Fruit fly (Drosophila melanogaster): Measurements from ENCODE around the gene ps.
A peak's percentile ranks its signal among the peaks of the same experiment; 100 is the strongest.

Gene ps

DNA sequence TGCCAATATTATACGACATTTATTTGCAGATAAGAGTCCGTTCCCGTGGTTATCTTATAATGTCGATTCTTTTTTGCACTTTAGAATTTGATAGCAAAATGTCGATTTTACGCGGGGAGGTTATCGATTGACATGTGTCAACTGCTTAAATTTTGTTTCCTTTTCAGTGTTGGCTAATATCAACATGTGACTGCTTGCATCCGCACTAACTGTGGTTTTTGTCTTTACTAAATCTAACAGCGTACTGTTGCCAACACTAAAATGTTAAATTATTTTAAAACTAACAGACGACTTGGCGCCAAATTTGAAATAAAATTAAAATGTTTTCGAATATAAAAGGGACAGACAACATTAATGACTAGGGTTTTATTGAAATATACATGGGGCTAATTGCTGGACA is 79.0 kb downstream of the ps start (continued):
- TF ChIP-seq CG8119 (GFP tag; IDR thresholded peaks at IDR 0.05) (no peak), acj6 (GFP tag; optimal IDR thresholded peaks at IDR 0.05) (peak; percentile 3), CG6792 (GFP tag; optimal IDR thresholded peaks at IDR 0.05) (peak; percentile 15), CG32006 (GFP tag; optimal IDR thresholded peaks at IDR 0.05) (no peak), Blimp-1 (GFP tag; optimal IDR thresholded peaks at IDR 0.05) (no peak), net (GFP tag; optimal IDR thresholded peaks at IDR 0.05) (no peak), Hr4 (GFP tag; optimal IDR thresholded peaks at IDR 0.05) (no peak), OdsH (GFP tag; optimal IDR thresholded peaks at IDR 0.05) (peak; percentile 18), Gug (GFP tag; IDR thresholded peaks at IDR 0.05) (no peak), achi (GFP tag; optimal IDR thresholded peaks at IDR 0.05) (no peak), CG10669 (GFP tag; optimal IDR thresholded peaks at IDR 0.05) (no peak), CG11902 (GFP tag; optimal IDR thresholded peaks at IDR 0.05) (no peak), CG6163 (GFP tag; IDR thresholded peaks at IDR 0.05) (no peak), CG4318 (GFP tag; optimal IDR thresholded peaks at IDR 0.05) (no peak), CG31627 (GFP tag; optimal IDR thresholded peaks at IDR 0.05) (peak; percentile 73), salr (GFP tag; optimal IDR thresholded peaks at IDR 0.05) (no peak), dac (GFP tag; optimal IDR thresholded peaks at IDR 0.05) (no peak), CG6276 (GFP tag; optimal IDR thresholded peaks at IDR 0.05) (no peak), Eip93F (GFP tag; optimal IDR thresholded peaks at IDR 0.05) (peak; percentile 8), lz (GFP tag; optimal IDR thresholded peaks at IDR 0.05) (peak; percentile 78), Hr39 (GFP tag; optimal IDR thresholded peaks at IDR 0.05) (peak; percentile 68), CG3919 (GFP tag; optimal IDR thresholded peaks at IDR 0.05) (no peak), Sox14 (GFP tag; optimal IDR thresholded peaks at IDR 0.05) (peak; percentile 52), Hr38 (GFP tag; optimal IDR thresholded peaks at IDR 0.05) (no peak), CG7368 (GFP tag; optimal IDR thresholded peaks at IDR 0.05) (no peak), Eip78C (GFP tag) (peak; percentile 80), spab (GFP tag; optimal IDR thresholded peaks at IDR 0.05) (no peak), fd59A (GFP tag; optimal IDR thresholded peaks at IDR 0.05) (no peak), vri (GFP tag; optimal IDR thresholded peaks at IDR 0.05) (peak; percentile 34), Sox102F (GFP tag; optimal IDR thresholded peaks at IDR 0.05) (no peak), CG6808 (GFP tag; optimal IDR thresholded peaks at IDR 0.05) (no peak), cyc (GFP tag; optimal IDR thresholded peaks at IDR 0.05) (peak; percentile 50), CG15336 (GFP tag; IDR thresholded peaks at IDR 0.05) (no peak), Smox (GFP tag; optimal IDR thresholded peaks at IDR 0.05) (peak; percentile 39), CG6854 (GFP tag; optimal IDR thresholded peaks at IDR 0.05) (no peak), fd85E (GFP tag; optimal IDR thresholded peaks at IDR 0.05) (no peak)

DNA sequence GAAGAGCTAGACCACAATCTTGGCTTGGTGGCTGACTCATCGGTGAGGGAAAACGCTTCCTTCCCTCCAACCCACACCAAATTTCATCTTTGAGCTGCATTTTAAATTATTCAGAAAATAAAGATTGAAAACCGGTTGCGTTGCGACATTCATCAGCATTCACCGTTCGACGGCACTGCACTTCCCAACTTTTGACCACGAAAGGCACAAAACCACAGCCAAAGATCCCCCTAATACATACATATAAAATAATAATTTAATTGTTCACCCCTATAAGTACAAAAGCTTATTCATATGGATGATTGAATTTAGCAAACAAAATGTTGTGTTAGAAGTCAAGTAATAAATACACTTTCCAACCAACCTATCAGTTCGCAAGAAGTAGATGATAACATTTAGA is 81.5 kb downstream of the ps start:
- TF ChIP-seq svp (GFP tag) (peak; percentile 65), Ets96B (tag; optimal IDR thresholded peaks at IDR 0.05) (no peak)

DNA sequence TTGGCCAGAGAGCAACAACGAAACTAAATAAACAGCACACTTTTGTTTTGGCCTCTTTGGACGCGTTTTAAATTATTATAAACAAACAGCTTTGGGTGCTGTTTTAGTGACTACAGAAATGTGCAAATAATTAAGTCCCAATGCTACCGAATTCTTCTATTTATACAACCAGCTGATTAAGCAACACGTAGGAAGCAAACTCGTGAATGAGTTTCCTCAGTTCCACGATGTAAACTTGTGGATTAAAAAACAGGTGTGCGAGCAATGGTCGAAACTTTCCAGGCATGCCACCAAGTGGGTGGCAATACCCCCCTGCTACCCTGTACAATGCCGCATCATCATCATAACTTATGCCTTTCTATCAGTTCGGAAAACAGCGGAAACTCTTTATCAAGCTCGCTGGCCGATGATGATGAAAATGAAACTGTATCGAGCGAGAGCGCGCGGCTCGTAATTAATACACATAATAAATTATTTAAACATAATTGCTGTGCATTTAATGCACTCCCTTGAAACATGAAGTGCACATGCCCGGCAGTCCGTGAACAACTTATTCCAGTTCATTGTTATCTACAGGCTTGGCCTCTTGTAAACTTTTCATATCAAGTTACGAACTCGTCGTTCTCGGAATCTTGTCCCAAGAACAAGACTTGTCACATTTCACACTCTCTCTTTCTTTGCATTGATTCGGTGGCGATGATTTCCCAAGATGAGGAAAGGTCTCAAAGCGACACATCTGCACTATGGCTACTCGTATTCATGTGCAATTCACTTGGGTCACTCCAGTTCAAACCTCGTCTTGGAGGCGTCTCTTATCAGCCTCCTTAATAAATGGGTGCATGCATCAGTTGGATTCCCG is 82.7 kb downstream of the ps start:
- TF ChIP-seq CG6163 (GFP tag; IDR thresholded peaks at IDR 0.05), result 0 out of 3 replicates have a peak, but pooled peaks have one; percentile 27
- peak; percentile 7 for TF ChIP-seq Eip75B (GFP tag; optimal IDR thresholded peaks at IDR 0.05)
- peak; percentile 56 for TF ChIP-seq Eip78C (GFP tag)
- no peak for TF ChIP-seq CG1621 (tag; optimal IDR thresholded peaks at IDR 0.05)
- TF ChIP-seq eg (GFP tag; IDR thresholded peaks at IDR 0.05), result 0 out of 3 replicates have a peak, but pooled peaks have one; percentile 19
- TF ChIP-seq svp (GFP tag), result peak; percentile 94

Data from whole organism, prepupa.